Worm (Caenorhabditis elegans) whole organism, L2 larva: Measurements from ENCODE around the gene F43C11.7.

Experiments used
- C34F6.9 ChIP-seq: fragments of 150-350 bp; optimal IDR thresholded peaks from 2 replicates; lab custom pipeline; 2014; ENCODE audit warnings: missing biosample characterization, missing genetic modification characterization
- F13H6.1 ChIP-seq: sonication (generic microtip); optimal IDR thresholded peaks from 2 replicates; lab custom pipeline; 2016; ENCODE audit warnings: missing genetic modification characterization, missing compliant biosample characterization
- R02D3.7 ChIP-seq: fragments of 150-350 bp; optimal IDR thresholded peaks from 2 replicates; lab custom pipeline; 2014; ENCODE audit warnings: missing biosample characterization, missing genetic modification characterization
- Y55F3AM.14 ChIP-seq: fragments of 200-800 bp; sonication (Bioruptor generic); optimal IDR thresholded peaks from 2 replicates; lab custom pipeline; 2018; ENCODE audit warnings: mild to moderate bottlenecking, missing genetic modification characterization, missing compliant biosample characterization
- ZK546.5 ChIP-seq: sonication (generic microtip); optimal IDR thresholded peaks from 2 replicates; lab custom pipeline; 2017; ENCODE audit warnings: missing biosample characterization, missing genetic modification characterization
- alr-1 ChIP-seq: fragments of 150-350 bp; optimal IDR thresholded peaks from 2 replicates; lab custom pipeline; 2014; ENCODE audit warnings: missing biosample characterization, missing genetic modification characterization
- ama-1 ChIP-seq: fragments of 150-350 bp; optimal IDR thresholded peaks from 2 replicates; lab custom pipeline; 2018; ENCODE audit warnings: inconsistent platforms
- blmp-1 ChIP-seq: sonication (generic microtip); optimal IDR thresholded peaks from 2 replicates; lab custom pipeline; 2017; ENCODE audit warnings: missing genetic modification characterization, mild to moderate bottlenecking, missing compliant biosample characterization, antibody characterized with exemption, moderate library complexity; ENCODE audit not compliant: insufficient read depth
- ceh-16 ChIP-seq: fragments of 150-350 bp; optimal IDR thresholded peaks from 2 replicates; lab custom pipeline; 2014; ENCODE audit warnings: missing biosample characterization, missing genetic modification characterization
- ceh-82 ChIP-seq: fragments of 150-350 bp; optimal IDR thresholded peaks from 2 replicates; lab custom pipeline; 2014; ENCODE audit warnings: missing biosample characterization, missing genetic modification characterization
- crh-2 ChIP-seq: sonication (generic microtip); optimal IDR thresholded peaks from 2 replicates; lab custom pipeline; 2017; ENCODE audit warnings: missing biosample characterization, missing genetic modification characterization
- dmd-4 ChIP-seq: sonication (generic microtip); optimal IDR thresholded peaks from 2 replicates; lab custom pipeline; 2017; ENCODE audit warnings: missing biosample characterization, missing genetic modification characterization
- egl-27 ChIP-seq: sonication (generic microtip); optimal IDR thresholded peaks from 3 replicates; lab custom pipeline; 2017; ENCODE audit warnings: missing biosample characterization, missing genetic modification reagents, missing genetic modification characterization
- elt-1 ChIP-seq: fragments of 150-350 bp; optimal IDR thresholded peaks from 2 replicates; lab custom pipeline; 2014; ENCODE audit warnings: missing biosample characterization, missing genetic modification characterization
- elt-3 ChIP-seq: sonication (generic microtip); optimal IDR thresholded peaks from 2 replicates; lab custom pipeline; 2017; ENCODE audit warnings: missing biosample characterization, missing genetic modification characterization
- gmeb-1 ChIP-seq: fragments of 150-350 bp; optimal IDR thresholded peaks from 2 replicates; lab custom pipeline; 2014; ENCODE audit warnings: missing biosample characterization, missing genetic modification characterization
- lin-11 ChIP-seq: fragments of 150-350 bp; sonication (generic microtip); optimal IDR thresholded peaks from 2 replicates; lab custom pipeline; 2014; ENCODE audit warnings: missing biosample characterization, missing genetic modification characterization, inconsistent platforms, mixed read lengths
- lin-13 ChIP-seq: fragments of 150-350 bp; optimal IDR thresholded peaks from 2 replicates; lab custom pipeline; 2014; ENCODE audit warnings: missing biosample characterization, missing genetic modification reagents, missing genetic modification characterization
- lin-39 ChIP-seq: fragments of 150-350 bp; optimal IDR thresholded peaks from 2 replicates; lab custom pipeline; 2014; ENCODE audit warnings: missing biosample characterization, missing genetic modification reagents, missing genetic modification characterization
- lsy-2 ChIP-seq, 2 experiments: fragments of 150-350 bp in 1 of 2; sonication (generic microtip) in 1 of 2; optimal IDR thresholded peaks; 2 replicates each; lab custom pipeline; 2014 to 2017; ENCODE audit warnings: missing biosample characterization in 2 of 2, missing genetic modification characterization in 2 of 2
- mbf-1 ChIP-seq: sonication (generic microtip); optimal IDR thresholded peaks from 2 replicates; lab custom pipeline; 2017; ENCODE audit warnings: missing biosample characterization, missing genetic modification characterization
- mdl-1 ChIP-seq, 2 experiments: fragments of 150-350 bp in 1 of 2; sonication (generic microtip) in 1 of 2; optimal IDR thresholded peaks; 2 replicates each; lab custom pipeline; 2017; ENCODE audit warnings: missing biosample characterization in 2 of 2, missing genetic modification characterization in 2 of 2
- nhr-10 ChIP-seq: sonication (generic microtip); optimal IDR thresholded peaks from 2 replicates; lab custom pipeline; 2017; ENCODE audit warnings: missing biosample characterization, missing genetic modification characterization
- nhr-11 ChIP-seq: fragments of 150-350 bp; optimal IDR thresholded peaks from 2 replicates; lab custom pipeline; 2014; ENCODE audit warnings: missing biosample characterization, missing genetic modification characterization
- nhr-129 ChIP-seq: fragments of 150-350 bp; optimal IDR thresholded peaks from 2 replicates; lab custom pipeline; 2014; ENCODE audit warnings: missing biosample characterization, missing genetic modification characterization
- nhr-21 ChIP-seq: fragments of 150-350 bp; optimal IDR thresholded peaks from 2 replicates; lab custom pipeline; 2014; ENCODE audit warnings: missing biosample characterization, missing genetic modification characterization
- nhr-23 ChIP-seq: fragments of 150-350 bp; optimal IDR thresholded peaks from 2 replicates; lab custom pipeline; 2014; ENCODE audit warnings: missing biosample characterization, missing genetic modification reagents, missing genetic modification characterization
- nhr-25 ChIP-seq: fragments of 150-350 bp; sonication (generic microtip); optimal IDR thresholded peaks from 3 replicates; lab custom pipeline; 2014; ENCODE audit warnings: missing biosample characterization, missing genetic modification characterization
- nhr-77 ChIP-seq: fragments of 150-350 bp; optimal IDR thresholded peaks from 2 replicates; lab custom pipeline; 2014; ENCODE audit warnings: missing biosample characterization, missing genetic modification characterization
- peb-1 ChIP-seq: fragments of 150-350 bp; optimal IDR thresholded peaks from 2 replicates; lab custom pipeline; 2014; ENCODE audit warnings: missing biosample characterization, missing genetic modification characterization
- sem-4 ChIP-seq: fragments of 150-350 bp; optimal IDR thresholded peaks from 2 replicates; lab custom pipeline; 2014; ENCODE audit warnings: missing biosample characterization, missing genetic modification reagents, missing genetic modification characterization
- skn-1 ChIP-seq: sonication (generic microtip); optimal IDR thresholded peaks from 2 replicates; lab custom pipeline; 2017; ENCODE audit warnings: missing biosample characterization, missing genetic modification characterization
- sma-3 ChIP-seq: sonication (generic microtip); optimal IDR thresholded peaks from 2 replicates; lab custom pipeline; 2016; ENCODE audit warnings: missing genetic modification reagents, missing genetic modification characterization, missing compliant biosample characterization
- sma-9 ChIP-seq, 2 experiments: fragments of 150-350 bp in 1 of 2; sonication (generic microtip) in 1 of 2; optimal IDR thresholded peaks; 2 replicates each; lab custom pipeline; 2014 to 2016; ENCODE audit warnings: missing genetic modification characterization in 2 of 2, mild to moderate bottlenecking in 1 of 2, missing biosample characterization in 1 of 2, missing compliant biosample characterization in 1 of 2, missing genetic modification reagents in 1 of 2, moderate library complexity in 1 of 2
- snpc-4 ChIP-seq: fragments of 150-350 bp; optimal IDR thresholded peaks from 2 replicates; lab custom pipeline; 2014; ENCODE audit warnings: missing biosample characterization, missing genetic modification characterization
- unc-39 ChIP-seq: fragments of 150-350 bp; optimal IDR thresholded peaks from 2 replicates; lab custom pipeline; 2014; ENCODE audit warnings: missing biosample characterization, missing genetic modification characterization
- unc-55 ChIP-seq: fragments of 150-350 bp; sonication (generic microtip); optimal IDR thresholded peaks from 3 replicates; lab custom pipeline; 2014; ENCODE audit warnings: missing biosample characterization, missing genetic modification reagents, missing genetic modification characterization
- unc-62 ChIP-seq: fragments of 150-350 bp; optimal IDR thresholded peaks from 2 replicates; lab custom pipeline; 2014; ENCODE audit warnings: missing biosample characterization, missing genetic modification reagents, missing genetic modification characterization
- zag-1 ChIP-seq: fragments of 150-350 bp; optimal IDR thresholded peaks from 2 replicates; lab custom pipeline; 2014; ENCODE audit warnings: missing biosample characterization, missing genetic modification characterization
- ztf-1 ChIP-seq: fragments of 200-800 bp; sonication (Bioruptor generic); conservative IDR thresholded peaks from 2 replicates; pipeline ENCODE4 v1.3.6; 2022; ENCODE audit warnings: missing genetic modification characterization, missing compliant biosample characterization
- ztf-11 ChIP-seq: sonication (generic microtip); optimal IDR thresholded peaks from 2 replicates; lab custom pipeline; 2017; ENCODE audit warnings: missing biosample characterization, missing genetic modification characterization

F43C11.7 gene

DNA sequence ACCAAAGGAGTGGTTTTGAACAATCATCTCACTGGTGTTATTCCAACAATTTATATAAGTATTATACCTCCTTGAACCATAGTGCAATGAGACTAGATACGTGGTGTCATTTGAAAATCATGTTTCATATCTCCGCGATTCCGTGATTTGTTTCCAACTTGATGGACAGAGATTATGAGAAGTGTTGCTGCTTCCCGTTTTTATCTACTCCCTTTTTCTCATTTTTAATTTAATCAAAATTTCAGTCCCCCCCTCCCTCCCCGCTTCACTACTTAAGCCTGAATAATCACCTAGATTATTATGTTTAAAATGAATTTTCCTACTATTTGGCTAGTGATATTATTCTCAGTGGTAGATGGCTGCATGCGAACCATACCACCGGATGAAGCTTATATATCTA is 36.4 kb downstream of the F43C11.7 start, which contains the start of gene F16G10.3:
Gene F16G10.3 (plus strand): TSS at position 301 of the 400 bp plus-strand sequence.
- no peak for TF ChIP-seq nhr-77 (tag; lab: Kevin White, UChicago)
- no peak for TF ChIP-seq C34F6.9
- no peak for TF ChIP-seq nhr-129 (tag; lab: Kevin White, UChicago)
- no peak for TF ChIP-seq sma-3 (GFP tag; lab: Kevin White, UChicago)
- no peak for TF ChIP-seq snpc-4 (tag; lab: Kevin White, UChicago)
- TF ChIP-seq nhr-10 (tag; lab: Kevin White, UChicago), result no peak
- no peak for TF ChIP-seq F13H6.1 (tag; lab: Kevin White, UChicago)
- no peak for TF ChIP-seq zag-1 (tag; lab: Kevin White, UChicago)
- TF ChIP-seq mbf-1 (tag; lab: Kevin White, UChicago), result no peak
- no peak for TF ChIP-seq ama-1 (lab: Kevin White, UChicago)
- no peak for TF ChIP-seq unc-39 (tag; lab: Kevin White, UChicago)
- TF ChIP-seq ztf-11 (tag; lab: Kevin White, UChicago), result no peak
- no peak for TF ChIP-seq nhr-21 (tag; lab: Kevin White, UChicago)
- no peak for TF ChIP-seq skn-1
- no peak for TF ChIP-seq lin-13 (GFP tag; lab: Kevin White, UChicago)
- TF ChIP-seq R02D3.7 (tag; lab: Kevin White, UChicago), result no peak
- TF ChIP-seq unc-55 (GFP tag; lab: Kevin White, UChicago), result no peak
- no peak for TF ChIP-seq unc-62 (GFP tag; lab: Kevin White, UChicago)
- no peak for TF ChIP-seq ztf-1 (GFP tag; lab: Robert Waterston, UW)
- TF ChIP-seq peb-1 (tag; lab: Kevin White, UChicago), result no peak

DNA sequence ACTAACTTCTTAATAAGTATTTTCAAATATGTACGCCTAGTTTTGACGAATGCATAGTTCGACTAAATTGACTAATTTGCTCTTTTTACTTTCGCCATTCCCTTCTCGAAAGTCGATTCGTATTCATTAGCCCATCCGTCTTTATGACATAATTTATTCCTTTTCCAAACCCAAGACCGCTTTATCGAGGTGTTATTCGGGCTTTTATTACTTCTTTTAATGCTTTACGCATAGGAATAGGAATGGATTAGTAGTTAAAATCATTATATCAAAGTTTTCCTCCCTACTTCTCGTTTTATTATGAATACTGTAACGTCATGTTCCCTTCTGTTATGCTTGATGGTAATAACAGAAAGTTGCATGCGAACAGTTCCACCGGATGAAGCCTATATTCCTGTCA is 39.3 kb downstream of the F43C11.7 start, which contains the start of gene F16G10.2:
Gene F16G10.2 (plus strand): TSS at position 301 of the 400 bp plus-strand sequence.
- no peak for TF ChIP-seq ceh-82 (tag; lab: Kevin White, UChicago)
- TF ChIP-seq ceh-16 (tag; lab: Kevin White, UChicago), result no peak
- no peak for TF ChIP-seq nhr-23 (tag; lab: Kevin White, UChicago)
- TF ChIP-seq sma-9 (GFP tag; optimal IDR thresholded peaks at IDR 0.05; lab: Kevin White, UChicago), result no peak
- TF ChIP-seq sma-9 (tag; optimal IDR thresholded peaks at IDR 0.05; lab: Kevin White, UChicago), result no peak
- no peak for TF ChIP-seq C34F6.9
- TF ChIP-seq elt-3 (tag; lab: Kevin White, UChicago), result no peak
- TF ChIP-seq nhr-25 (tag; lab: Kevin White, UChicago), result no peak
- TF ChIP-seq dmd-4 (tag; lab: Kevin White, UChicago), result no peak
- no peak for TF ChIP-seq blmp-1 (tag; lab: Kevin White, UChicago)
- no peak for TF ChIP-seq nhr-11 (tag; lab: Kevin White, UChicago)
- TF ChIP-seq R02D3.7 (tag; lab: Kevin White, UChicago), result no peak

DNA sequence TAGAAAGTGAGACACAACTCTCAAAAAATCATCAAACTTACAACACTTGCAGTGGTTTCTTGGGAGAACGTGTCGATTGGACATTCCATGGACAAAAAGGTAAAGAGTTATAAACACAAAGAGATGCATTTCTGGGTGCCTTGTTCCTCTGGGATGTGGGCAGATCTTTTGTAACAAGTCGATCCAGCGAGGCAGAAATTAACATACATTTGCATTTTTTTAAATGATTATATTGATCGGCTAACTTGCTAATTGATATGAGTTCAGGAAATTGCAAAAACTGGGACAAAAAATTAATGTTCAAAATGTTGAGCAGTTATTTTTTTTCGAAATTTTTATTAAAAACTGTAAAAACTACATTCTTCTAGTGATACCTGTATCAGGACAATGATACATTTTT is 42.1 kb downstream of the F43C11.7 start, which contains the start of gene F16G10.6:
Gene F16G10.6 (minus strand): TSS at position 101 of the 400 bp plus-strand sequence.
- TF ChIP-seq snpc-4 (tag; lab: Kevin White, UChicago), result no peak
- TF ChIP-seq R02D3.7 (tag; lab: Kevin White, UChicago), result no peak
- TF ChIP-seq ama-1 (lab: Kevin White, UChicago), result no peak
- no peak for TF ChIP-seq ceh-82 (tag; lab: Kevin White, UChicago)
- TF ChIP-seq lin-39 (tag; lab: Kevin White, UChicago), result no peak
- TF ChIP-seq nhr-129 (tag; lab: Kevin White, UChicago), result no peak
- no peak for TF ChIP-seq sem-4 (tag; lab: Kevin White, UChicago)
- TF ChIP-seq lin-13 (GFP tag; lab: Kevin White, UChicago), result no peak
- no peak for TF ChIP-seq alr-1
- no peak for TF ChIP-seq C34F6.9
- TF ChIP-seq skn-1, result no peak
- no peak for TF ChIP-seq nhr-25 (tag; lab: Kevin White, UChicago)
- TF ChIP-seq unc-62 (GFP tag; lab: Kevin White, UChicago), result no peak
- no peak for TF ChIP-seq elt-3 (tag; lab: Kevin White, UChicago)
- no peak for TF ChIP-seq elt-1
- TF ChIP-seq gmeb-1 (tag; lab: Kevin White, UChicago), result no peak
- TF ChIP-seq F13H6.1 (tag; lab: Kevin White, UChicago), result no peak
- no peak for TF ChIP-seq blmp-1 (tag; lab: Kevin White, UChicago)

DNA sequence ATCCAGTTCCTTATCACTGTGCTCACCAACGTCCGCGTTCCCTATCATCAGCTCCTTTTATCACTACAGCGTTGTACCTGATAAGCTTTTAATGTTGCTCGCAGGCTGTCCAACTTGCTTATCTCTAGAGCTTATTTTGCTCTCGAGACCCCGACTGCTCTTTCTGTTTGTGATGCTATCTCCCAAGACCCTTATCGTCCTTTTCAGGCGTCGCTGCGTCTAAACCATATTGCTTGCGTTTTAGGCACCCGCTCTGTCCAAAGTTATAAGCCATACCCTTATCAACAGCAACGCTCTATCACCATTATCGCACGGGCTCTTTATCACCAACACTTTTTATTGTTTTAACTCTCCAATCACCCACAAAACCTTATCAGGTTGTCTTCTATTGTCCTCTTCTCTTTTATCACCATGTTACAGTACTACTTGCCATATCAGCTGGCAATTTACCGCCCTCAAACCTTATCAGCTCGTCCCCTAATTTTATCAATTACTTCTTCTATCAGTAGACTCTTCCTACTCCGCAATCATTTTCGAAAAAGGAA is 42.8 kb downstream of the F43C11.7 start:
- no peak for TF ChIP-seq C34F6.9
- no peak for TF ChIP-seq ama-1 (lab: Kevin White, UChicago)
- TF ChIP-seq egl-27, result peak; percentile 97
- TF ChIP-seq Y55F3AM.14 (GFP tag; lab: Kevin White, UChicago), result peak; percentile 31
- peak; percentile 31 to 81 for TF ChIP-seq lsy-2 (tag; optimal IDR thresholded peaks at IDR 0.05; lab: Kevin White, UChicago)
- no peak for TF ChIP-seq nhr-25 (tag; lab: Kevin White, UChicago)
- peak; percentile 88 for TF ChIP-seq crh-2 (tag; lab: Kevin White, UChicago)
- TF ChIP-seq skn-1, result peak; percentile 18
- TF ChIP-seq unc-55 (GFP tag; lab: Kevin White, UChicago), result no peak
- no peak for TF ChIP-seq R02D3.7 (tag; lab: Kevin White, UChicago)
- TF ChIP-seq nhr-10 (tag; lab: Kevin White, UChicago), result no peak
- no peak for TF ChIP-seq dmd-4 (tag; lab: Kevin White, UChicago)
- no peak for TF ChIP-seq nhr-11 (tag; lab: Kevin White, UChicago)
- peak in 1 of 2 experiments; percentile 20 for TF ChIP-seq mdl-1 (tag; optimal IDR thresholded peaks at IDR 0.05; lab: Kevin White, UChicago)
- no peak for TF ChIP-seq nhr-23 (tag; lab: Kevin White, UChicago)
- no peak for TF ChIP-seq snpc-4 (tag; lab: Kevin White, UChicago)
- TF ChIP-seq elt-3 (tag; lab: Kevin White, UChicago), result no peak
- no peak for TF ChIP-seq ZK546.5 (tag; lab: Kevin White, UChicago)
- TF ChIP-seq ztf-1 (GFP tag; lab: Robert Waterston, UW), result no peak
- TF ChIP-seq lin-11 (tag; lab: Kevin White, UChicago), result no peak
- TF ChIP-seq mbf-1 (tag; lab: Kevin White, UChicago), result no peak
- TF ChIP-seq nhr-77 (tag; lab: Kevin White, UChicago), result no peak
- no peak for TF ChIP-seq sem-4 (tag; lab: Kevin White, UChicago)
- no peak for TF ChIP-seq ztf-11 (tag; lab: Kevin White, UChicago)
- TF ChIP-seq lin-39 (tag; lab: Kevin White, UChicago), result no peak
- TF ChIP-seq blmp-1 (tag; lab: Kevin White, UChicago), result no peak
